Worm (Caenorhabditis elegans) whole organism, midembryonic: ENCODE results near the gene T05A8.11.

ENCODE experiments used
- T22C8.4 ChIP-seq: fragments of 200-800 bp; sonication (Bioruptor generic); IDR thresholded peaks from 2 replicates; pipeline ENCODE4 v1.3.6; 2022; ENCODE audit warnings: missing genetic modification characterization, missing compliant biosample characterization
- cog-1 ChIP-seq: sonication (generic microtip); optimal IDR thresholded peaks from 2 replicates; lab custom pipeline; 2016; ENCODE audit warnings: missing genetic modification characterization, missing compliant biosample characterization
- flt-1 ChIP-seq: fragments of 200-800 bp; sonication (Bioruptor generic); IDR thresholded peaks from 2 replicates; pipeline ENCODE4 v1.3.6; 2022; ENCODE audit warnings: missing genetic modification characterization, missing compliant biosample characterization
- klf-2 ChIP-seq: fragments of 200-800 bp; sonication (Bioruptor generic); conservative IDR thresholded peaks from 2 replicates; pipeline ENCODE4 v1.3.6; 2022; ENCODE audit warnings: missing genetic modification reagents, missing genetic modification characterization, missing compliant biosample characterization
- med-1 ChIP-seq: sonication (generic microtip); optimal IDR thresholded peaks from 2 replicates; lab custom pipeline; 2017; ENCODE audit warnings: missing genetic modification characterization, mild to moderate bottlenecking, missing compliant biosample characterization, antibody characterized with exemption, missing genetic modification reagents; ENCODE audit not compliant: insufficient read depth
- ref-1 ChIP-seq: fragments of 200-800 bp; sonication (Bioruptor generic); conservative IDR thresholded peaks from 2 replicates; pipeline ENCODE4 v1.3.6; 2022; ENCODE audit warnings: missing genetic modification reagents, missing genetic modification characterization, missing compliant biosample characterization
- tab-1 ChIP-seq: fragments of 200-800 bp; sonication (Bioruptor generic); IDR thresholded peaks from 2 replicates; pipeline ENCODE4 v1.3.6; 2022; ENCODE audit warnings: missing genetic modification characterization, missing compliant biosample characterization
- ztf-23 ChIP-seq: fragments of 200-800 bp; sonication (Bioruptor generic); IDR thresholded peaks from 2 replicates; pipeline ENCODE4 v1.3.6; 2022; ENCODE audit warnings: missing genetic modification reagents, missing genetic modification characterization, missing compliant biosample characterization
- ztf-29 ChIP-seq: fragments of 200-800 bp; sonication (Bioruptor generic); IDR thresholded peaks from 2 replicates; pipeline ENCODE4 v1.3.6; 2022; ENCODE audit warnings: missing genetic modification reagents, missing genetic modification characterization, missing compliant biosample characterization

Gene T05A8.11

ce11 chrII:2742251-2742650 is 16.8 kb upstream of the T05A8.11 start, which contains the start of gene T05A8.7:
TSS of gene T05A8.7 (minus strand) at chrII:2742351.
- TF ChIP-seq tab-1 (GFP tag; lab: Robert Waterston, UW) (no peak), med-1 (GFP tag; lab: Kevin White, UChicago) (no peak)

- TF ChIP-seq ztf-23 (GFP tag; lab: Robert Waterston, UW) (no peak), flt-1 (no peak), tab-1 (GFP tag; lab: Robert Waterston, UW) (no peak)
Observed at ce11 chrII:2741405-2741804, 15.9 kb upstream of the T05A8.11 start.

DNA sequence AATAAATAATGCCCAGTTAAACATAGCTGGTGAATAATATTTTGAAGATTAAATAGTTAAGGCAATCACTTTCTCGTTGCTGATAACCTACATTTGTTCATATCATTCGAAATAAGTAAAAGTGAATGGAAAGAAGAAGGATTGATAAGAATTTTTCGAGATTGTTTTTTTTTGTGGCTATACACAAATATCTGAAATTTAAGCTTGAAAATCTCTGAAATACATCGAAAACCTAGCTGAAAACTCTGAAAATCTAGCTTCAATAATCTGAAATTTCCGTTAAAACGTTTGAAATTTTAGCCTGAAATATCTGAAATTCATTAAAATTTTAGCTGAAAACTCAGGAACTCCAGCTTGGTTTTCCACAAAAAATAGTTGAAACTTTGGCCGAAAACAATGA is 14.2 kb upstream of the T05A8.11 start, which contains the start of gene T05A8.6:
T05A8.6 (minus strand) TSS at position 101 of the 400 bp plus-strand sequence.
- TF ChIP-seq T22C8.4 (GFP tag; lab: Robert Waterston, UW), result no peak
- no peak for TF ChIP-seq cog-1 (tag; lab: Kevin White, UChicago)
- no peak for TF ChIP-seq flt-1
- TF ChIP-seq ztf-23 (GFP tag; lab: Robert Waterston, UW), result no peak
- TF ChIP-seq ztf-29, result no peak
- TF ChIP-seq tab-1 (GFP tag; lab: Robert Waterston, UW), result no peak

- TF ChIP-seq T22C8.4 (GFP tag; lab: Robert Waterston, UW) (no peak), tab-1 (GFP tag; lab: Robert Waterston, UW) (0 out of 2 replicates have a peak, but pooled peaks have one; percentile 16)
Observed at ce11 chrII:2736938-2737337, 11.5 kb upstream of the T05A8.11 start.

ce11 chrII:2736156-2736728 is 10.8 kb upstream of the T05A8.11 start, which contains the start of gene T05A8.8:
TSS of gene T05A8.8 (plus strand) at chrII:2736678.
- TF ChIP-seq med-1 (GFP tag; lab: Kevin White, UChicago) (no peak), ztf-23 (GFP tag; lab: Robert Waterston, UW) (no peak), tab-1 (GFP tag; lab: Robert Waterston, UW) (no peak), T22C8.4 (GFP tag; lab: Robert Waterston, UW) (no peak), ref-1 (GFP tag; lab: Robert Waterston, UW) (no peak), ztf-29 (no peak), cog-1 (tag; lab: Kevin White, UChicago) (no peak), flt-1 (no peak), klf-2 (no peak)

- TF ChIP-seq flt-1 (no peak), ztf-23 (GFP tag; lab: Robert Waterston, UW) (no peak), med-1 (GFP tag; lab: Kevin White, UChicago) (no peak), tab-1 (GFP tag; lab: Robert Waterston, UW) (no peak), ref-1 (GFP tag; lab: Robert Waterston, UW) (no peak), cog-1 (tag; lab: Kevin White, UChicago) (no peak), T22C8.4 (GFP tag; lab: Robert Waterston, UW) (no peak), ztf-29 (no peak), klf-2 (no peak)
Observed at ce11 chrII:2735644-2736043, 10.2 kb upstream of the T05A8.11 start.

ce11 chrII:2735192-2735591 is 9.7 kb upstream of the T05A8.11 start, which contains the start of gene wdr-31:
TSS of gene wdr-31 (minus strand) at chrII:2735292.
- no peak for TF ChIP-seq ref-1 (GFP tag; lab: Robert Waterston, UW)
- no peak for TF ChIP-seq cog-1 (tag; lab: Kevin White, UChicago)
- no peak for TF ChIP-seq flt-1
- TF ChIP-seq tab-1 (GFP tag; lab: Robert Waterston, UW), result no peak
- TF ChIP-seq med-1 (GFP tag; lab: Kevin White, UChicago), result no peak
- no peak for TF ChIP-seq ztf-23 (GFP tag; lab: Robert Waterston, UW)
- TF ChIP-seq klf-2, result no peak
- no peak for TF ChIP-seq ztf-29
- no peak for TF ChIP-seq T22C8.4 (GFP tag; lab: Robert Waterston, UW)

DNA sequence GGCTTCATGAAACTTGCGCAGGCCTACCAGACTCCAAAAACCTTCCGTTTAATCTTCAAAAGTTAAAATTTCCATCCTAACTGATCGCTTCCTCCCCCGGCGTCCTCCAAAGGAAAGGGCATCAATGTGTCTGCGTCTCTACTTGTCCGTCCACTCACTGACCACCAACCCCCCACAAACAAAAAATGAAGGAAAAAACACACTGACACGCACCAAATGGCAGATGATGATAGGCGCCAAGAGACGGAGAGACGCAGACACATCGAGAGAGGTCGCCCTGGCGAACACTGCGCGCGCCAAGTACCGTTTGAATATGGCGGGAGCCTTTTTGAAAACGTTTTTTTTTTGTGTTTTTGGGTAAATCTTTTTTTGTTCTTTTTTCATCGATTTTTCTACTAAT is 9.3 kb upstream of the T05A8.11 start:
- TF ChIP-seq T22C8.4 (GFP tag; lab: Robert Waterston, UW) (no peak), ztf-29 (no peak), cog-1 (tag; lab: Kevin White, UChicago) (no peak), ztf-23 (GFP tag; lab: Robert Waterston, UW) (no peak), ref-1 (GFP tag; lab: Robert Waterston, UW) (no peak)

DNA sequence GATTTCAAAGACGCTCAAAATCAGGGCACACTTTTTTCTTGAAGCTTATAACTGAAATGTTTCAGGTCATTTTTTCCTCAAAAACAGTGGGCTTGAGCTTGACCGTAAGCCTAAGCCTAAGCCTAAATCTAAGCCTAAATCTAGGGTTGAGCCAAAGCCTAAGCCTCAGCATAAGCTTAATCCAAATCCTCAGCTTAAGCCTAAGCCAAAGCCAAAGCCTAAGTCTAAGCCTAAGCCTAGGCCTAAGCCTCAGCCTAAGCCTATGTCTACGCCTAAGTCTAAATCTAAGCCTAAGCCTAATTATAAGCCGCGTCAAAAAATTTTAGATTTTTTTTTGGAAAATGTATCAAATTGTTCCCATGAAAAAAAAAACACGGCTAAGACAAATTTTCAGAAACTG is 8.8 kb upstream of the T05A8.11 start:
- TF ChIP-seq flt-1 (no peak), T22C8.4 (GFP tag; lab: Robert Waterston, UW) (no peak), med-1 (GFP tag; lab: Kevin White, UChicago) (no peak), cog-1 (tag; lab: Kevin White, UChicago) (no peak), ztf-29 (no peak), tab-1 (GFP tag; lab: Robert Waterston, UW) (no peak), klf-2 (no peak), ztf-23 (GFP tag; lab: Robert Waterston, UW) (no peak), ref-1 (GFP tag; lab: Robert Waterston, UW) (no peak)

ce11 chrII:2730647-2731046 is 5.2 kb upstream of the T05A8.11 start:
- TF ChIP-seq T22C8.4 (GFP tag; lab: Robert Waterston, UW), result no peak

- TF ChIP-seq cog-1 (tag; lab: Kevin White, UChicago) (no peak), med-1 (GFP tag; lab: Kevin White, UChicago) (no peak), T22C8.4 (GFP tag; lab: Robert Waterston, UW) (no peak), ref-1 (GFP tag; lab: Robert Waterston, UW) (no peak), ztf-29 (no peak), klf-2 (no peak), tab-1 (GFP tag; lab: Robert Waterston, UW) (no peak), ztf-23 (GFP tag; lab: Robert Waterston, UW) (no peak), flt-1 (no peak)
Observed at ce11 chrII:2726774-2727173, 1.3 kb upstream of the T05A8.11 start.
